Worm (Caenorhabditis elegans): ENCODE data around the gene cdf-1.

The cdf-1 gene

DNA sequence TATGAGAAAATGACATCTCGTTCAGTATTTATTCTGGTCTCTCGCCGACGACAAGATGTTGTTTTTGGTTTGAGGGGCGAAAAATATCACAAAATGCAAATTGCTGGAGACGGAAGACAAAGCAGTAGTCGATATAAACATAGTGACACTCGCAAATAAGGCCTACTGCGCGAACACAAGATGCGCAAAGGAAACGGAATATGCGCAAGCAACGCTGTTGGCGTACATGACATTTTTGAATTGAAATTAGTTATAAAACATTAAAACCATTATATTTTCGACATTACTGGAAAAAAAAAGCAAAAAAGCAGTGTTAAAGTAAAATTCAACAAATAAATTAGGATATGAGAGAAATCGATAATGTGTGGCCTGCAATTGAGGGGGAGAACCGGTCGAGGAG lies at the start of gene cdf-1 (continued):
- TF ChIP-seq nhr-90 (tag; optimal IDR thresholded peaks at IDR 0.05; ENCODE audit: poor library complexity) (no peak), C34B4.2 (tag; optimal IDR thresholded peaks at IDR 0.05) (no peak), nhr-47 (tag; optimal IDR thresholded peaks at IDR 0.05) (peak; percentile 14), sox-4 (tag; optimal IDR thresholded peaks at IDR 0.05) (no peak), dpl-1 (GFP tag; optimal IDR thresholded peaks at IDR 0.05) (peak in 2 of 3 experiments; percentile 33 to 49), skn-1 (tag; optimal IDR thresholded peaks at IDR 0.05) (no peak), fkh-8 (tag; optimal IDR thresholded peaks at IDR 0.05) (no peak), mep-1 (tag; optimal IDR thresholded peaks at IDR 0.05) (no peak), ama-1 (optimal IDR thresholded peaks at IDR 0.05) (no peak), lin-13 (GFP tag; optimal IDR thresholded peaks at IDR 0.05) (peak; percentile 50), ceh-63 (GFP tag; optimal IDR thresholded peaks at IDR 0.05) (no peak), lin-39 (tag; optimal IDR thresholded peaks at IDR 0.05) (no peak), nhr-85 (tag) (peak; percentile 64), fkh-10 (GFP tag; optimal IDR thresholded peaks at IDR 0.05) (no peak), mdl-1 (tag; optimal IDR thresholded peaks at IDR 0.05) (no peak), vab-15 (tag; optimal IDR thresholded peaks at IDR 0.05) (no peak), sup-37 (GFP tag; optimal IDR thresholded peaks at IDR 0.05) (no peak), ceh-82 (tag; optimal IDR thresholded peaks at IDR 0.05) (no peak), nhr-76 (tag; optimal IDR thresholded peaks at IDR 0.05) (no peak), ets-5 (GFP tag; IDR thresholded peaks at IDR 0.05) (no peak), hlh-4 (tag; optimal IDR thresholded peaks at IDR 0.05) (no peak), ceh-8 (GFP tag; optimal IDR thresholded peaks at IDR 0.05) (no peak), zag-1 (tag; optimal IDR thresholded peaks at IDR 0.05) (no peak), alr-1 (tag; optimal IDR thresholded peaks at IDR 0.05; ENCODE audit: borderline replicate concordance) (no peak), ceh-90 (tag; optimal IDR thresholded peaks at IDR 0.05) (no peak), nhr-237 (tag; optimal IDR thresholded peaks at IDR 0.05) (no peak), unc-130 (tag; optimal IDR thresholded peaks at IDR 0.05) (peak; percentile 1), lin-14 (GFP tag; optimal IDR thresholded peaks at IDR 0.05) (peak; percentile 53), nhr-20 (tag; optimal IDR thresholded peaks at IDR 0.05) (peak; percentile 29), efl-3 (GFP tag; optimal IDR thresholded peaks at IDR 0.05) (no peak)

DNA sequence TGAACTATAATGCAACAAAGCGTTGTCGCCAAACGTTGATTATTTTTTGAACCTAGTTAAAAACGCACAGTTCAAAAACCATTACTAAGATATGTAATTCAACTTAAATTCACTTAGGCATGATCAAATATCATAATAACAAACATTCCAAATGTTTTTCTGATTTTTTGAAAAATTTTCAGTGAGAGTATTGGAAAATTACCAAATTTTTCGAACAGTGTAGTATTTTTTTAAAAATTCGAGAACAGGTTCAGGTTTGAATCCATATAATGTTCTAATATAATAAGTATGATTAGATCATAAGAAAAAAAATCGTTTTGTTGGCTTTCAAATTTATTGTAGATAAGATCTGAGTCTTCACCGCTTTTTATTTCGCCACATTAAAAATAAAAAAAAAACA lies 48.7 kb upstream of the cdf-1 start:
- TF ChIP-seq isw-1 (GFP tag; IDR thresholded peaks at IDR 0.05) (no peak), ceh-8 (GFP tag; optimal IDR thresholded peaks at IDR 0.05) (no peak), ets-5 (GFP tag; IDR thresholded peaks at IDR 0.05) (no peak), ama-1 (optimal IDR thresholded peaks at IDR 0.05) (no peak), fkh-10 (GFP tag; optimal IDR thresholded peaks at IDR 0.05) (no peak), mef-2 (tag; optimal IDR thresholded peaks at IDR 0.05) (no peak), lin-14 (GFP tag; optimal IDR thresholded peaks at IDR 0.05) (no peak), lin-15B (tag; optimal IDR thresholded peaks at IDR 0.05) (no peak), sup-37 (GFP tag; optimal IDR thresholded peaks at IDR 0.05) (no peak), ces-1 (GFP tag; optimal IDR thresholded peaks at IDR 0.05) (no peak), sptf-1 (tag; optimal IDR thresholded peaks at IDR 0.05) (no peak), nhr-71 (tag; optimal IDR thresholded peaks at IDR 0.05) (no peak), efl-3 (GFP tag; optimal IDR thresholded peaks at IDR 0.05) (no peak), C04F5.9 (tag; optimal IDR thresholded peaks at IDR 0.05) (no peak), rnt-1 (tag; optimal IDR thresholded peaks at IDR 0.05) (no peak), nhr-12 (tag; optimal IDR thresholded peaks at IDR 0.05) (no peak), mab-9 (GFP tag; IDR thresholded peaks at IDR 0.05) (no peak), nhr-76 (tag; optimal IDR thresholded peaks at IDR 0.05) (no peak), hpl-2 (GFP tag; optimal IDR thresholded peaks at IDR 0.05) (no peak)
